Worm (Caenorhabditis elegans) whole organism, L1 larva: ENCODE data around the gene Y59A8B.12.
A peak's percentile ranks its signal among the peaks of the same experiment; 100 is the strongest.
"Not testable (repeated sequence)": the region's sequence is repeated elsewhere in the genome, so short reads cannot be mapped to it uniquely, and the experiment has no call there.

Experiments
- blmp-1 ChIP-seq: fragments of 150-350 bp; optimal IDR thresholded peaks from 2 replicates; lab custom pipeline; 2014; ENCODE audit warnings: missing biosample characterization, missing genetic modification characterization
- ceh-63 ChIP-seq: fragments of 200-800 bp; sonication (Bioruptor generic); optimal IDR thresholded peaks from 2 replicates; lab custom pipeline; 2018; ENCODE audit warnings: mild to moderate bottlenecking, missing genetic modification characterization, missing compliant biosample characterization
- ceh-82 ChIP-seq, 3 experiments: fragments of 150-350 bp in 1 of 3; sonication (generic microtip) in 2 of 3; optimal IDR thresholded peaks; 2 replicates each; lab custom pipeline; 2014 to 2017; ENCODE audit warnings: missing biosample characterization in 3 of 3, missing genetic modification characterization in 3 of 3
- ces-1 ChIP-seq: fragments of 150-350 bp; optimal IDR thresholded peaks from 2 replicates; lab custom pipeline; 2014; ENCODE audit warnings: missing biosample characterization, missing genetic modification reagents, missing genetic modification characterization
- dpl-1 ChIP-seq, 3 experiments: fragments of 150-350 bp in 2 of 3; sonication (generic microtip) in 1 of 3; optimal IDR thresholded peaks; 2 replicates each; lab custom pipeline; 2014 to 2017; ENCODE audit warnings: missing biosample characterization in 3 of 3, missing genetic modification characterization in 3 of 3, missing genetic modification reagents in 3 of 3
- efl-1 ChIP-seq, 4 experiments: fragments of 150-350 bp; optimal IDR thresholded peaks in 3 of 4; peaks in 1 of 4; 1 replicate in 1 of 4; 2 replicates in 3 of 4; lab custom pipeline; 2014; ENCODE audit warnings: missing biosample characterization in 2 of 4, missing genetic modification characterization in 2 of 4, missing genetic modification reagents in 2 of 4
- ets-5 ChIP-seq: fragments of 200-800 bp; sonication (Bioruptor generic); IDR thresholded peaks from 2 replicates; pipeline ENCODE4 v1.3.6; 2022; ENCODE audit warnings: missing genetic modification characterization, missing compliant biosample characterization
- fkh-8 ChIP-seq: sonication (generic microtip); optimal IDR thresholded peaks from 2 replicates; lab custom pipeline; 2016; ENCODE audit warnings: mild to moderate bottlenecking, missing genetic modification characterization, missing compliant biosample characterization
- fos-1 ChIP-seq: fragments of 150-350 bp; optimal IDR thresholded peaks from 2 replicates; lab custom pipeline; 2014; ENCODE audit warnings: missing biosample characterization, missing genetic modification characterization
- hpl-2 ChIP-seq: fragments of 150-350 bp; optimal IDR thresholded peaks from 2 replicates; lab custom pipeline; 2014; ENCODE audit warnings: missing biosample characterization, missing genetic modification reagents, missing genetic modification characterization
- isw-1 ChIP-seq: fragments of 200-800 bp; sonication (Bioruptor generic); IDR thresholded peaks from 2 replicates; pipeline ENCODE4 v1.3.6; 2022; ENCODE audit warnings: missing genetic modification characterization, missing compliant biosample characterization
- jun-1 ChIP-seq: fragments of 150-350 bp; optimal IDR thresholded peaks from 2 replicates; lab custom pipeline; 2014; ENCODE audit warnings: missing biosample characterization, missing genetic modification reagents, missing genetic modification characterization
- lin-14 ChIP-seq: fragments of 200-800 bp; sonication (Bioruptor generic); optimal IDR thresholded peaks from 2 replicates; lab custom pipeline; 2018; ENCODE audit warnings: mild to moderate bottlenecking, missing genetic modification characterization, moderate library complexity, missing compliant biosample characterization
- mef-2 ChIP-seq: fragments of 150-350 bp; optimal IDR thresholded peaks from 2 replicates; lab custom pipeline; 2014; ENCODE audit warnings: missing biosample characterization, missing genetic modification characterization
- nhr-12 ChIP-seq: sonication (generic microtip); optimal IDR thresholded peaks from 2 replicates; lab custom pipeline; 2017; ENCODE audit warnings: missing biosample characterization, missing genetic modification characterization
- nhr-19 ChIP-seq: fragments of 200-800 bp; sonication (Bioruptor generic); conservative IDR thresholded peaks from 2 replicates; pipeline ENCODE4 v1.3.6; 2022; ENCODE audit warnings: missing genetic modification characterization, missing compliant biosample characterization
- nhr-20 ChIP-seq: sonication (generic microtip); optimal IDR thresholded peaks from 2 replicates; lab custom pipeline; 2016; ENCODE audit warnings: mild to moderate bottlenecking, missing genetic modification characterization, missing compliant biosample characterization
- nhr-47 ChIP-seq: sonication (generic microtip); optimal IDR thresholded peaks from 2 replicates; lab custom pipeline; 2016; ENCODE audit warnings: mild to moderate bottlenecking, missing genetic modification characterization, moderate library complexity, missing compliant biosample characterization
- nhr-85 ChIP-seq: sonication (generic microtip); peaks from one replicate; lab custom pipeline; 2016; ENCODE audit warnings: missing genetic modification characterization, inconsistent platforms, missing compliant biosample characterization
- nhr-90 ChIP-seq: sonication (generic microtip); optimal IDR thresholded peaks from 2 replicates; lab custom pipeline; 2016; ENCODE audit warnings: mild to moderate bottlenecking, missing genetic modification characterization, missing compliant biosample characterization; ENCODE audit not compliant: poor library complexity
- pag-3 ChIP-seq: sonication (generic microtip); optimal IDR thresholded peaks from 2 replicates; lab custom pipeline; 2017; ENCODE audit warnings: missing genetic modification characterization, mild to moderate bottlenecking, missing compliant biosample characterization, antibody characterized with exemption, borderline replicate concordance; ENCODE audit not compliant: insufficient read depth
- rnt-1 ChIP-seq: sonication (generic microtip); optimal IDR thresholded peaks from 2 replicates; lab custom pipeline; 2016; ENCODE audit warnings: mild to moderate bottlenecking, missing genetic modification characterization, moderate library complexity, missing compliant biosample characterization
- snu-23 ChIP-seq: sonication (generic microtip); optimal IDR thresholded peaks from 2 replicates; lab custom pipeline; 2016; ENCODE audit warnings: missing genetic modification characterization, missing compliant biosample characterization
- tbx-2 ChIP-seq: sonication (generic microtip); optimal IDR thresholded peaks from 2 replicates; lab custom pipeline; 2016; ENCODE audit warnings: missing genetic modification characterization, missing compliant biosample characterization
- unc-62 ChIP-seq: fragments of 150-350 bp; optimal IDR thresholded peaks from 2 replicates; lab custom pipeline; 2014; ENCODE audit warnings: missing biosample characterization, missing genetic modification reagents, missing genetic modification characterization
- unc-86 ChIP-seq: sonication (generic microtip); optimal IDR thresholded peaks from 2 replicates; lab custom pipeline; 2016; ENCODE audit warnings: missing genetic modification characterization, missing compliant biosample characterization
- zip-4 ChIP-seq: fragments of 200-800 bp; sonication (Bioruptor generic); optimal IDR thresholded peaks from 2 replicates; lab custom pipeline; 2018; ENCODE audit warnings: mild to moderate bottlenecking, missing genetic modification characterization, moderate library complexity, missing compliant biosample characterization

The Y59A8B.12 gene

DNA sequence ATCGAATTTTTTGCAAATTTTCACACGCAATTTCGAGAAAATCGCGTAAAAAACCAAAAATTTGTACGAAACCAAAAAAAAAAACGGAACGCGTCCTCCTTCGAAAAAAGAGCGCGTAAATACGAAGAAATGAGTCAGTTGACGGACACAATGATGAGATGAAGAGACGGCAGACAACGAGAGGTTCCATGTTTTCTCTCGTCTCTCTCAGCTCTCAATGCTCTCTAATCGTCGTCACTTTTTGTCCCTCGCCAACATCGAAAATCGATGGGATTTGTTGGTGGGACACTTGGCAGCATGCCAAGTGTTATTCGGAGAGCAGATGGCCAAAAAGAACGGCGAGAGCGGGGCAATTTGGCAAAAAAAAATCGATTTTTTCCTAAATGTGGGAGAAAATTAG lies 6.9 kb downstream of the Y59A8B.12 start (continued):
- TF ChIP-seq blmp-1 (tag; lab: Kevin White, UChicago) (no peak), snu-23 (GFP tag; lab: Kevin White, UChicago) (peak; percentile 86), ceh-63 (no peak), zip-4 (no peak), nhr-12 (no peak), mef-2 (tag; lab: Kevin White, UChicago) (no peak)

DNA sequence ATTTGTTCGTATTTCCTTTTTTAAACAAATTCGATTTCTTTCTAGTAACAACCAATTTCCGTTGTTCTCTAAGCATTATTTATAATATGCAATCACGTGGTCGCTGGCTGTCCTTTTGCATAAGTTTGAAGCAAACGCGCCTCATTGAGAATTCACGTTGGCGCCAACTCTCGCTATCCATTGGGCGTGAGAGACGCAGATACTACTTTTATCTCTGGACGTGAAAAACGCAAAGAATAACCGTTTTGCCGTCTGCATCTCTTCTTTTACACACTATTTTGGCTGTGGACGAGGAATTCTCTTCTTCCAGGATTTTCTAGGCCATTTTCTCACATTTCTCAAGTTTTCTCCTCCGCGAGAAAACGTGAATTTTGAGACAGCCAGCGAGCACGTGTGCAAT lies 16.8 kb downstream of the Y59A8B.12 start:
- TF ChIP-seq efl-1 (optimal IDR thresholded peaks at IDR 0.05; lab: Kevin White, UChicago) (peak in 1 of 2 experiments; percentile 55), efl-1 (GFP tag; optimal IDR thresholded peaks at IDR 0.05 in 1 of 2; lab: Kevin White, UChicago) (peak in 1 of 2 experiments; percentile 78), dpl-1 (GFP tag; optimal IDR thresholded peaks at IDR 0.05; lab: Kevin White, UChicago) (peak in 1 of 3 experiments; percentile 21), isw-1 (GFP tag; lab: Robert Waterston, UW) (peak; percentile 19; the same call in 1 of the 2 replicates), fkh-8 (tag; lab: Kevin White, UChicago) (peak; percentile 2), nhr-47 (peak; percentile 6), unc-86 (peak; percentile 42), nhr-85 (peak; percentile 42)

DNA sequence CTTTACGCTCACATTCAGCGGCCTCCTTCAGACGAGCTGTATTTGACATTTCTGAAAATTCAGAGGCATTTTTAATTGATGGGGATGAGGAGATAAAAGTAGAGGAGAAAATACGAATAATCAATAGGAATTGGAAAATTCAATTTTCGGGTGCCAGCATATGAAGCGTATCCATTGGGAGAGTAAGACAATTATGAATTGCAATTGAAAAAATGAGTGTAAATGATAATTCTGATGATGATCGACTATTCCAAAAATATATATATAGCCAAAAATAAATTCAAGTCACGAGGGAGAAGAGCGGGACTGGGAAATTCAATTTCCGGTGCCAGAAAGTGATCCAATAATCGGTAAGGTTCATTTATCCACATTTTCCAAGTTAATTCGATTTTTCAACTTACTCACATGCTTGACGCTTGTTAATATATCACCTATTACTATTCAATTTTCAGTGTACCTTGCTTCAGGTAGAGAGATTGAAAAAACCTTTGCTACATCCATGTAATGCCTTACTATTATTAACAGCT lies 19.7 kb downstream of the Y59A8B.12 start, which contains the start of gene Y59A8B.8:
Gene Y59A8B.8, minus strand, starts transcription at position 51 of the 527 bp plus-strand sequence.
- no peak for TF ChIP-seq mef-2 (tag; lab: Kevin White, UChicago)
- TF ChIP-seq ces-1 (GFP tag; lab: Kevin White, UChicago): no peak
- no peak for TF ChIP-seq ets-5
- TF ChIP-seq lin-14 (GFP tag; lab: Kevin White, UChicago): no peak
- TF ChIP-seq fkh-8 (tag; lab: Kevin White, UChicago): peak; percentile 57
- no peak for TF ChIP-seq jun-1 (tag; lab: Kevin White, UChicago)
- TF ChIP-seq efl-1 (optimal IDR thresholded peaks at IDR 0.05; lab: Kevin White, UChicago): no peak
- TF ChIP-seq efl-1 (GFP tag; optimal IDR thresholded peaks at IDR 0.05 in 1 of 2; lab: Kevin White, UChicago): peak in 1 of 2 experiments; percentile 60
- no peak for TF ChIP-seq nhr-90 (tag; lab: Kevin White, UChicago)
- TF ChIP-seq nhr-47: peak; percentile 36
- TF ChIP-seq hpl-2 (GFP tag; lab: Kevin White, UChicago): no peak
- no peak for TF ChIP-seq tbx-2 (tag; lab: Kevin White, UChicago)

DNA sequence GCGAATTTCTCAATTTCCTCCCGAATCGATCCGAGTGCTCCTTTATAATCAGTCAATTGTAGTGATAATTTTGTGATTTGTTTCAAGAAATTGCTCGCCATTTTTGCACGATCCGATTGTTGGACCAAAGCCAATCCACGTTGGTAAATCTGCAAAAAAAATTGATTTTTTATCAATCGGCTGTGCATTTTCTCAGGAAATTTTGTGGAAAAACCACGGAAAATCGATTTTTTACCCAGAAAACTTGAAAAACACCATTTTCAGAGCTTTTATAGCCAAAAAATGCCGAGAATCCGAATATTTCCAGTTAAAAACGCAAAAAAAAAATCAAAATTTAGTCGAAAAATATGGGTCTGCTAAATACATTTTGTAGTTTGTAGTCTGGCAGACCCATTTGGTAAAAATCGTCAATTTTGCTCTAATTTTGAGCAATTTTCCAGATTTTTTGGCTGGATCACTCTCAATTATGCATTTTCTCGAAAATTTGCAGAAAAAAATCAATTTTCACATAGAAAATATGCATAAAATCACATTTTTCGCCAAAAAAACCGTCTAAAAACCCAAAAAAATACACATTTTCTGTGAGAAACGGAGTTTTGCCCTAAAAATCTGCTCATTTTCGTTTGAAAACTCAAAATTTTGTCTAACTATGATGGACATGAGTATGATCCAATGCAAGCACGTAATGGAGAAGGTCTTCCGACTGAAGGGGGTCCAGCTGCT lies 30.6 kb downstream of the Y59A8B.12 start, which contains the start of the genes Y59A8B.25 and ebp-3:
Gene Y59A8B.25, minus strand, starts transcription at position 101 of the 723 bp plus-strand sequence.
Gene ebp-3, plus strand, starts transcription at position 673 of the 723 bp plus-strand sequence.
- not testable (repeated sequence) for TF ChIP-seq pag-3, rnt-1, nhr-90 (tag; lab: Kevin White, UChicago)

DNA sequence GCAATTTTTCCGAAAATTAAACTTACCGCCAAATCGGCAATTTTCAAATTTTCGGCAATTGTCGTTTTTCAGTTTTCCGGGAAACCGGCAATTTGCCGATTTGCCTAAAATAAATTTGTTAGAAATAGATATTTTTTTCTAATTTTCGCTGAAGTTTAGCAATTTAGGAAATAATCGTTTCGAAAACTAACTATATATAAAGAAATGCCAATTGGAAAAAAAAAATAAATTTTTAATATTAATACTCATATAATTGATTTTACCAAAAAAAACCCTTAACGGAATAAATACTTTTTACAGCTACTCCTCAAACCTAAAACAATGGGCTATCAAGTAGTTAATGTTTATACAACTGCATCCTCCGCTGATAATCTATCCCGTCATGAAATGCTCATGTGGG lies 42.8 kb downstream of the Y59A8B.12 start, which contains the start of gene ebp-1:
Gene ebp-1, plus strand, starts transcription at position 301 of the 400 bp plus-strand sequence.
- no peak for TF ChIP-seq ceh-82 (tag; optimal IDR thresholded peaks at IDR 0.05; lab: Kevin White, UChicago)
- no peak for TF ChIP-seq nhr-20
- no peak for TF ChIP-seq blmp-1 (tag; lab: Kevin White, UChicago)
- TF ChIP-seq unc-62: no peak
- TF ChIP-seq fos-1 (tag; lab: Kevin White, UChicago): no peak
- TF ChIP-seq nhr-19 (GFP tag; lab: Robert Waterston, UW): no peak
- TF ChIP-seq jun-1 (tag; lab: Kevin White, UChicago): no peak
- no peak for TF ChIP-seq lin-14 (GFP tag; lab: Kevin White, UChicago)
- TF ChIP-seq efl-1 (optimal IDR thresholded peaks at IDR 0.05; lab: Kevin White, UChicago): no peak
- no peak for TF ChIP-seq efl-1 (GFP tag; optimal IDR thresholded peaks at IDR 0.05 in 1 of 2; lab: Kevin White, UChicago)
